Fruit fly (Drosophila melanogaster): ENCODE results near the gene Saysd1.

dm6 chr3R:25215123-25215522 lies at the start of gene Saysd1:
- TF ChIP-seq CG8478 (optimal IDR thresholded peaks at IDR 0.05) (no peak), CTCF (optimal IDR thresholded peaks at IDR 0.05) (no peak)

All from S2 (cell line).